Worm (Caenorhabditis elegans) whole organism, young adult: ENCODE measurements around the gene F14D2.15.

Source experiments
- B0019.2 ChIP-seq: fragments of 200-800 bp; sonication (Bioruptor generic); conservative IDR thresholded peaks from 2 replicates; pipeline ENCODE4 v1.3.6; 2022; ENCODE audit warnings: missing genetic modification reagents, missing genetic modification characterization, missing compliant biosample characterization
- B0035.1 ChIP-seq: sonication (generic microtip); optimal IDR thresholded peaks from 2 replicates; lab custom pipeline; 2016; ENCODE audit warnings: missing genetic modification characterization, mild to moderate bottlenecking, missing compliant biosample characterization, missing genotype, missing genetic modification reagents
- C17E4.6 ChIP-seq: fragments of 200-800 bp; sonication (Bioruptor generic); IDR thresholded peaks from 2 replicates; pipeline ENCODE4 v1.3.6; 2022; ENCODE audit warnings: missing genetic modification reagents, missing genetic modification characterization, missing compliant biosample characterization
- F10E7.11 ChIP-seq: sonication (generic microtip); optimal IDR thresholded peaks from 2 replicates; lab custom pipeline; 2017; ENCODE audit warnings: mild to moderate bottlenecking, missing genetic modification characterization, moderate library complexity, missing compliant biosample characterization
- F33H1.4 ChIP-seq: fragments of 200-800 bp; sonication (Bioruptor generic); IDR thresholded peaks from 2 replicates; pipeline ENCODE4 v1.3.6; 2022; ENCODE audit warnings: missing genetic modification reagents, missing genetic modification characterization, missing compliant biosample characterization
- F37B4.10 ChIP-seq: fragments of 200-800 bp; sonication (Bioruptor generic); IDR thresholded peaks from 2 replicates; pipeline ENCODE4 v1.3.6; 2022; ENCODE audit warnings: missing genetic modification characterization, missing compliant biosample characterization
- F49E8.2 ChIP-seq: sonication (generic microtip); optimal IDR thresholded peaks from 3 replicates; lab custom pipeline; 2017; ENCODE audit warnings: missing genetic modification characterization, mild to moderate bottlenecking, missing compliant biosample characterization, antibody characterized with exemption, moderate library complexity; ENCODE audit not compliant: insufficient read depth
- Y53F4B.3 ChIP-seq: fragments of 200-800 bp; sonication (Bioruptor generic); IDR thresholded peaks from 2 replicates; pipeline ENCODE4 v1.3.6; 2022; ENCODE audit warnings: missing genetic modification reagents, missing genetic modification characterization, missing compliant biosample characterization
- Y56A3A.18 ChIP-seq: fragments of 200-800 bp; sonication (Bioruptor generic); IDR thresholded peaks from 2 replicates; pipeline ENCODE4 v1.3.6; 2022; ENCODE audit warnings: missing genetic modification reagents, missing genetic modification characterization, missing compliant biosample characterization
- Y95B8A.8 ChIP-seq: fragments of 200-800 bp; sonication (Bioruptor generic); IDR thresholded peaks from 2 replicates; pipeline ENCODE4 v1.3.6; 2022; ENCODE audit warnings: missing genetic modification reagents, missing genetic modification characterization, missing compliant biosample characterization
- ZK185.1 ChIP-seq: sonication (generic microtip); optimal IDR thresholded peaks from 2 replicates; lab custom pipeline; 2016; ENCODE audit warnings: mild to moderate bottlenecking, missing genetic modification characterization, missing compliant biosample characterization; ENCODE audit not compliant: poor library complexity, severe bottlenecking
- akir-1 ChIP-seq: fragments of 200-800 bp; sonication (Bioruptor generic); optimal IDR thresholded peaks from 2 replicates; lab custom pipeline; 2018; ENCODE audit warnings: mild to moderate bottlenecking, missing genetic modification characterization, moderate library complexity, missing compliant biosample characterization
- ama-1 ChIP-seq, 3 experiments: fragments of 150-350 bp in 1 of 3; sonication (generic microtip) in 2 of 3; optimal IDR thresholded peaks; 2 replicates each; lab custom pipeline; 2014 to 2018; ENCODE audit warnings: missing biosample characterization in 2 of 3, missing genetic modification characterization in 2 of 3, missing genetic modification reagents in 2 of 3
- aptf-2 ChIP-seq: fragments of 200-800 bp; sonication (Bioruptor generic); conservative IDR thresholded peaks from 2 replicates; pipeline ENCODE4 v1.3.6; 2022; ENCODE audit warnings: missing genetic modification reagents, missing genetic modification characterization, missing compliant biosample characterization
- attf-6 ChIP-seq: fragments of 200-800 bp; sonication (Bioruptor generic); IDR thresholded peaks from 2 replicates; pipeline ENCODE4 v1.3.6; 2022; ENCODE audit warnings: missing genetic modification reagents, missing genetic modification characterization, missing compliant biosample characterization
- cebp-2 ChIP-seq: fragments of 200-800 bp; sonication (Bioruptor generic); IDR thresholded peaks from 2 replicates; pipeline ENCODE4 v1.3.6; 2022; ENCODE audit warnings: missing genetic modification characterization, missing compliant biosample characterization
- ceh-58 ChIP-seq: fragments of 200-800 bp; sonication (Bioruptor generic); IDR thresholded peaks from 2 replicates; pipeline ENCODE4 v1.3.6; 2022; ENCODE audit warnings: missing genetic modification characterization, missing compliant biosample characterization
- dox-1 ChIP-seq: fragments of 200-800 bp; sonication (Bioruptor generic); IDR thresholded peaks from 2 replicates; pipeline ENCODE4 v1.3.6; 2022; ENCODE audit warnings: missing genetic modification reagents, missing genetic modification characterization, missing compliant biosample characterization
- egl-44 ChIP-seq: fragments of 200-800 bp; sonication (Bioruptor generic); IDR thresholded peaks from 2 replicates; pipeline ENCODE4 v1.3.6; 2022; ENCODE audit warnings: missing genetic modification reagents, missing genetic modification characterization, missing compliant biosample characterization
- ets-4 ChIP-seq: fragments of 200-800 bp; sonication (Bioruptor generic); optimal IDR thresholded peaks from 2 replicates; lab custom pipeline; 2018; ENCODE audit warnings: mild to moderate bottlenecking, missing genetic modification characterization, missing compliant biosample characterization
- him-1 ChIP-seq: sonication (generic microtip); optimal IDR thresholded peaks from 2 replicates; lab custom pipeline; 2016; ENCODE audit warnings: missing genotype, missing genetic modification reagents, missing genetic modification characterization, missing compliant biosample characterization
- hmg-20 ChIP-seq: fragments of 200-800 bp; sonication (Bioruptor generic); IDR thresholded peaks from 2 replicates; pipeline ENCODE4 v1.3.6; 2022; ENCODE audit warnings: missing genetic modification reagents, missing genetic modification characterization, missing compliant biosample characterization
- hsf-1 ChIP-seq: fragments of 200-800 bp; sonication (Bioruptor generic); IDR thresholded peaks from 2 replicates; pipeline ENCODE4 v1.3.6; 2022; ENCODE audit warnings: missing genetic modification reagents, missing genetic modification characterization, missing compliant biosample characterization
- madf-6 ChIP-seq: fragments of 200-800 bp; sonication (Bioruptor generic); IDR thresholded peaks from 2 replicates; pipeline ENCODE4 v1.3.6; 2022; ENCODE audit warnings: missing genetic modification reagents, missing genetic modification characterization, missing compliant biosample characterization
- mcd-1 ChIP-seq: fragments of 200-800 bp; sonication (Bioruptor generic); IDR thresholded peaks from 2 replicates; pipeline ENCODE4 v1.3.6; 2022; ENCODE audit warnings: missing genetic modification reagents, missing genetic modification characterization, missing compliant biosample characterization
- mes-4 ChIP-seq: sonication (generic microtip); optimal IDR thresholded peaks from 2 replicates; lab custom pipeline; 2016; ENCODE audit warnings: missing genotype, missing genetic modification characterization, missing compliant biosample characterization
- mxl-1 ChIP-seq: sonication (generic microtip); optimal IDR thresholded peaks from 2 replicates; lab custom pipeline; 2016; ENCODE audit warnings: missing genetic modification characterization, missing compliant biosample characterization
- nfya-2 ChIP-seq: fragments of 200-800 bp; sonication (Bioruptor generic); IDR thresholded peaks from 2 replicates; pipeline ENCODE4 v1.3.6; 2022; ENCODE audit warnings: missing genetic modification reagents, missing genetic modification characterization, missing compliant biosample characterization
- nfyb-1 ChIP-seq: fragments of 200-800 bp; sonication (Bioruptor generic); IDR thresholded peaks from 2 replicates; pipeline ENCODE4 v1.3.6; 2022; ENCODE audit warnings: missing genetic modification reagents, missing genetic modification characterization, missing compliant biosample characterization
- pbrm-1 ChIP-seq: fragments of 200-800 bp; sonication (Bioruptor generic); IDR thresholded peaks from 2 replicates; pipeline ENCODE4 v1.3.6; 2022; ENCODE audit warnings: missing genetic modification reagents, missing genetic modification characterization, missing compliant biosample characterization
- sea-2 ChIP-seq: fragments of 200-800 bp; sonication (Bioruptor generic); IDR thresholded peaks from 2 replicates; pipeline ENCODE4 v1.3.6; 2022; ENCODE audit warnings: missing genetic modification characterization, missing compliant biosample characterization
- snpc-1.1 ChIP-seq: sonication (generic microtip); optimal IDR thresholded peaks from 2 replicates; lab custom pipeline; 2017; ENCODE audit warnings: missing genetic modification characterization, mild to moderate bottlenecking, missing compliant biosample characterization, antibody characterized with exemption, moderate library complexity, missing genotype, missing genetic modification reagents; ENCODE audit not compliant: insufficient read depth
- somi-1 ChIP-seq: fragments of 200-800 bp; sonication (Bioruptor generic); optimal IDR thresholded peaks from 2 replicates; lab custom pipeline; 2018; ENCODE audit warnings: mild to moderate bottlenecking, missing genetic modification characterization, missing compliant biosample characterization
- sptf-2 ChIP-seq: fragments of 200-800 bp; sonication (Bioruptor generic); optimal IDR thresholded peaks from 2 replicates; lab custom pipeline; 2018; ENCODE audit warnings: mild to moderate bottlenecking, missing genetic modification characterization, missing compliant biosample characterization
- tbp1 ChIP-seq: fragments of 200-800 bp; sonication (Bioruptor generic); optimal IDR thresholded peaks from 2 replicates; lab custom pipeline; 2018; ENCODE audit warnings: mild to moderate bottlenecking, missing genetic modification characterization, missing compliant biosample characterization
- unc-130 ChIP-seq: sonication (generic microtip); optimal IDR thresholded peaks from 2 replicates; lab custom pipeline; 2016; ENCODE audit warnings: missing genetic modification reagents, missing genetic modification characterization, missing compliant biosample characterization
- unc-62 ChIP-seq: fragments of 150-350 bp; optimal IDR thresholded peaks from 2 replicates; lab custom pipeline; 2014; ENCODE audit warnings: missing biosample characterization, missing genetic modification reagents, missing genetic modification characterization
- zim-3 ChIP-seq: sonication (generic microtip); optimal IDR thresholded peaks from 2 replicates; lab custom pipeline; 2017; ENCODE audit warnings: mild to moderate bottlenecking, missing genetic modification characterization, moderate library complexity, missing compliant biosample characterization
- ztf-6 ChIP-seq: fragments of 200-800 bp; sonication (Bioruptor generic); IDR thresholded peaks from 2 replicates; pipeline ENCODE4 v1.3.6; 2022; ENCODE audit warnings: missing genetic modification reagents, missing genetic modification characterization, missing compliant biosample characterization

Gene F14D2.15

ce11 chrII:3368097-3368496, 24.5 kb upstream of the F14D2.15 start, which contains the start of gene Y49F6C.7:
TSS of gene Y49F6C.7 (minus strand) at chrII:3368197.
- TF ChIP-seq ztf-6 (GFP tag; lab: Robert Waterston, UW) (no peak), F37B4.10 (GFP tag; lab: Robert Waterston, UW) (no peak), Y56A3A.18 (GFP tag; lab: Robert Waterston, UW) (no peak), cebp-2 (GFP tag; lab: Robert Waterston, UW) (no peak), egl-44 (GFP tag; lab: Robert Waterston, UW) (no peak), him-1 (tag; lab: Kevin White, UChicago) (no peak), unc-62 (GFP tag; lab: Kevin White, UChicago) (no peak), C17E4.6 (GFP tag; lab: Robert Waterston, UW) (no peak), zim-3 (tag; lab: Kevin White, UChicago) (no peak), dox-1 (GFP tag; lab: Robert Waterston, UW) (no peak), snpc-1.1 (tag; lab: Kevin White, UChicago) (no peak), F10E7.11 (no peak), B0019.2 (GFP tag; lab: Robert Waterston, UW) (no peak), ZK185.1 (no peak), Y95B8A.8 (GFP tag; lab: Robert Waterston, UW) (no peak), B0035.1 (tag; lab: Kevin White, UChicago) (no peak), Y53F4B.3 (GFP tag; lab: Robert Waterston, UW) (no peak), somi-1 (GFP tag; lab: Kevin White, UChicago) (no peak), nfyb-1 (GFP tag; lab: Robert Waterston, UW) (no peak), mxl-1 (tag; lab: Kevin White, UChicago) (no peak)

- TF ChIP-seq mcd-1 (GFP tag; lab: Robert Waterston, UW), result no peak
- no peak for TF ChIP-seq attf-6 (GFP tag; lab: Robert Waterston, UW)
- TF ChIP-seq aptf-2 (GFP tag; lab: Robert Waterston, UW), result no peak
These were observed 23.5 kb upstream of the F14D2.15 start, which contains the start of gene Y49F6C.6 for ce11 chrII:3367100-3367499. TSS of gene Y49F6C.6 (minus strand) at chrII:3367200.

- peak; percentile 45 for TF ChIP-seq F33H1.4 (GFP tag; lab: Robert Waterston, UW)
- 0 out of 2 replicates have a peak, but pooled peaks have one; percentile 20 for TF ChIP-seq madf-6 (GFP tag; lab: Robert Waterston, UW)
- 0 out of 2 replicates have a peak, but pooled peaks have one; percentile 42 for TF ChIP-seq cebp-2 (GFP tag; lab: Robert Waterston, UW)
- TF ChIP-seq hsf-1 (GFP tag; lab: Robert Waterston, UW), result peak; percentile 96
- TF ChIP-seq pbrm-1, result 0 out of 2 replicates have a peak, but pooled peaks have one; percentile 44
- peak; percentile 69 for TF ChIP-seq dox-1 (GFP tag; lab: Robert Waterston, UW)
These were observed 22.0 kb upstream of the F14D2.15 start for ce11 chrII:3365569-3365968.

ce11 chrII:3358834-3359233, 15.2 kb upstream of the F14D2.15 start, which contains the start of the genes lido-14 and bath-27:
TSS of gene lido-14 (plus strand) at chrII:3359134.
TSS of gene bath-27 (plus strand) at chrII:3359139.
- TF ChIP-seq tbp1 (GFP tag; lab: Kevin White, UChicago) (no peak), mes-4 (tag; lab: Kevin White, UChicago) (no peak), sptf-2 (GFP tag; lab: Kevin White, UChicago) (no peak), akir-1 (GFP tag; lab: Kevin White, UChicago) (no peak), F49E8.2 (tag; lab: Kevin White, UChicago) (no peak), sea-2 (GFP tag; lab: Robert Waterston, UW) (no peak), egl-44 (GFP tag; lab: Robert Waterston, UW) (no peak), ama-1 (optimal IDR thresholded peaks at IDR 0.05; lab: Kevin White, UChicago) (no peak), ama-1 (GFP tag; optimal IDR thresholded peaks at IDR 0.05; lab: Kevin White, UChicago) (no peak), ZK185.1 (no peak), ceh-58 (no peak), hmg-20 (GFP tag; lab: Robert Waterston, UW) (no peak), ets-4 (no peak), nfya-2 (no peak), unc-130 (GFP tag; lab: Kevin White, UChicago) (no peak)
